Worm (Caenorhabditis elegans) whole organism, L4 larva: Measurements from ENCODE around the gene F25E5.5.

Experiments used
- D1046.2 ChIP-seq: fragments of 200-800 bp; sonication (Bioruptor generic); IDR thresholded peaks from 2 replicates; pipeline ENCODE4 v1.3.6; 2022; ENCODE audit warnings: missing genetic modification characterization, missing compliant biosample characterization
- ZK546.5 ChIP-seq, 2 experiments: sonication (generic microtip); optimal IDR thresholded peaks; 2 replicates each; lab custom pipeline; 2017; ENCODE audit warnings: missing biosample characterization in 2 of 2, missing genetic modification characterization in 2 of 2
- ceh-20 ChIP-seq: fragments of 200-800 bp; sonication (Bioruptor generic); IDR thresholded peaks from 2 replicates; pipeline ENCODE4 v1.3.6; 2022; ENCODE audit warnings: missing genetic modification reagents, missing genetic modification characterization, missing compliant biosample characterization
- ceh-28 ChIP-seq: fragments of 150-350 bp; optimal IDR thresholded peaks from 2 replicates; lab custom pipeline; 2014; ENCODE audit warnings: missing biosample characterization, missing genetic modification reagents, missing genetic modification characterization
- ces-1 ChIP-seq: fragments of 150-350 bp; sonication (generic microtip); optimal IDR thresholded peaks from 4 replicates; lab custom pipeline; 2014; ENCODE audit warnings: missing biosample characterization, missing genetic modification reagents, missing genetic modification characterization
- ctbp-1 ChIP-seq: fragments of 200-800 bp; sonication (Bioruptor generic); IDR thresholded peaks from 2 replicates; pipeline ENCODE4 v1.3.6; 2022; ENCODE audit warnings: missing genetic modification reagents, missing genetic modification characterization, missing compliant biosample characterization
- duxl-1 ChIP-seq: sonication (generic microtip); optimal IDR thresholded peaks from 2 replicates; lab custom pipeline; 2016; ENCODE audit warnings: mild to moderate bottlenecking, missing genetic modification characterization, moderate library complexity, missing compliant biosample characterization; ENCODE audit not compliant: poor library complexity
- egl-43 ChIP-seq: fragments of 200-800 bp; sonication (Bioruptor generic); IDR thresholded peaks from 2 replicates; pipeline ENCODE4 v1.3.6; 2022; ENCODE audit warnings: missing genetic modification reagents, missing genetic modification characterization, missing compliant biosample characterization
- fkh-10 ChIP-seq: fragments of 150-350 bp; optimal IDR thresholded peaks from 2 replicates; lab custom pipeline; 2014; ENCODE audit warnings: missing biosample characterization, missing genetic modification reagents, missing genetic modification characterization
- fos-1 ChIP-seq: fragments of 150-350 bp; optimal IDR thresholded peaks from 2 replicates; lab custom pipeline; 2014; ENCODE audit warnings: missing biosample characterization, missing genetic modification characterization
- hif-1 ChIP-seq, 2 experiments: sonication (generic microtip); optimal IDR thresholded peaks; 2 replicates each; lab custom pipeline; 2016 to 2017; ENCODE audit warnings: missing compliant biosample characterization in 2 of 2, missing genetic modification characterization in 2 of 2, missing genetic modification reagents in 2 of 2, missing genotype in 2 of 2, mild to moderate bottlenecking in 1 of 2
- hlh-11 ChIP-seq: fragments of 200-800 bp; sonication (Bioruptor generic); optimal IDR thresholded peaks from 2 replicates; lab custom pipeline; 2018; ENCODE audit warnings: mild to moderate bottlenecking, missing genetic modification characterization, missing compliant biosample characterization
- hlh-30 ChIP-seq: sonication (generic microtip); optimal IDR thresholded peaks from 2 replicates; lab custom pipeline; 2017; ENCODE audit warnings: antibody characterized with exemption, mild to moderate bottlenecking, missing genetic modification characterization, missing compliant biosample characterization; ENCODE audit not compliant: insufficient read depth
- hmg-1.1 ChIP-seq: fragments of 200-800 bp; sonication (Bioruptor generic); IDR thresholded peaks from 2 replicates; pipeline ENCODE4 v1.3.6; 2022; ENCODE audit warnings: missing genetic modification reagents, missing genetic modification characterization, missing compliant biosample characterization
- lin-13 ChIP-seq: fragments of 150-350 bp; optimal IDR thresholded peaks from 2 replicates; lab custom pipeline; 2014; ENCODE audit warnings: missing biosample characterization, missing genetic modification reagents, missing genetic modification characterization
- lin-15B ChIP-seq: fragments of 150-350 bp; sonication (generic microtip); optimal IDR thresholded peaks from 3 replicates; lab custom pipeline; 2014; ENCODE audit warnings: missing biosample characterization, missing genetic modification characterization
- lin-29 ChIP-seq: fragments of 200-800 bp; sonication (Bioruptor generic); IDR thresholded peaks from 2 replicates; pipeline ENCODE4 v1.3.6; 2022; ENCODE audit warnings: missing genetic modification reagents, missing genetic modification characterization, missing compliant biosample characterization
- lsy-2 ChIP-seq, 2 experiments: fragments of 150-350 bp in 1 of 2; sonication (generic microtip) in 1 of 2; optimal IDR thresholded peaks; 2 replicates each; lab custom pipeline; 2014 to 2017; ENCODE audit warnings: missing biosample characterization in 2 of 2, missing genetic modification characterization in 2 of 2
- mdl-1 ChIP-seq, 2 experiments: fragments of 150-350 bp in 1 of 2; sonication (generic microtip) in 1 of 2; optimal IDR thresholded peaks; 2 replicates each; lab custom pipeline; 2014 to 2017; ENCODE audit warnings: missing biosample characterization in 2 of 2, missing genetic modification characterization in 2 of 2
- mep-1 ChIP-seq: fragments of 150-350 bp; sonication (generic microtip); optimal IDR thresholded peaks from 3 replicates; lab custom pipeline; 2014; ENCODE audit warnings: missing biosample characterization, missing genetic modification characterization
- mes-2 ChIP-seq: sonication (generic microtip); optimal IDR thresholded peaks from 2 replicates; lab custom pipeline; 2016; ENCODE audit warnings: missing genotype, mild to moderate bottlenecking, missing genetic modification characterization, missing compliant biosample characterization; ENCODE audit not compliant: poor library complexity, severe bottlenecking
- mxl-3 ChIP-seq: fragments of 200-800 bp; sonication (Bioruptor generic); optimal IDR thresholded peaks from 2 replicates; lab custom pipeline; 2018; ENCODE audit warnings: mild to moderate bottlenecking, missing genetic modification characterization, missing compliant biosample characterization
- nhr-6 ChIP-seq: fragments of 150-350 bp; optimal IDR thresholded peaks from 2 replicates; lab custom pipeline; 2014; ENCODE audit warnings: missing biosample characterization, missing genetic modification characterization
- nhr-77 ChIP-seq: fragments of 150-350 bp; optimal IDR thresholded peaks from 2 replicates; lab custom pipeline; 2014; ENCODE audit warnings: missing biosample characterization, missing genetic modification characterization
- pha-4 ChIP-seq, 2 experiments: fragments of 150-350 bp in 1 of 2; fragments of 200-800 bp in 1 of 2; sonication (Bioruptor generic) in 1 of 2; IDR thresholded peaks in 1 of 2; optimal IDR thresholded peaks in 1 of 2; 2 replicates each; pipeline versions ENCODE4 v1.3.6 to Lab custom; 2014 to 2022; ENCODE audit warnings: missing genetic modification characterization in 2 of 2, missing genetic modification reagents in 2 of 2, missing biosample characterization in 1 of 2, missing compliant biosample characterization in 1 of 2
- rbr-2 ChIP-seq: sonication (generic microtip); optimal IDR thresholded peaks from 2 replicates; lab custom pipeline; 2016; ENCODE audit warnings: missing genotype, missing genetic modification characterization, missing compliant biosample characterization
- saeg-2 ChIP-seq: fragments of 200-800 bp; sonication (Bioruptor generic); IDR thresholded peaks from 2 replicates; pipeline ENCODE4 v1.3.6; 2022; ENCODE audit warnings: missing genetic modification reagents, missing genetic modification characterization, missing compliant biosample characterization
- set-16 ChIP-seq: fragments of 200-800 bp; sonication (Bioruptor generic); IDR thresholded peaks from 2 replicates; pipeline ENCODE4 v1.3.6; 2022; ENCODE audit warnings: missing genetic modification reagents, missing genetic modification characterization, missing compliant biosample characterization
- skn-1 ChIP-seq: fragments of 150-350 bp; optimal IDR thresholded peaks from 2 replicates; lab custom pipeline; 2014; ENCODE audit warnings: missing biosample characterization, missing genetic modification characterization
- snpc-1.2 ChIP-seq: fragments of 200-800 bp; sonication (Bioruptor generic); IDR thresholded peaks from 2 replicates; pipeline ENCODE4 v1.3.6; 2022; ENCODE audit warnings: missing genetic modification reagents, missing genetic modification characterization, missing compliant biosample characterization
- tra-1 ChIP-seq: fragments of 200-800 bp; sonication (Bioruptor generic); IDR thresholded peaks from 2 replicates; pipeline ENCODE4 v1.3.6; 2022; ENCODE audit warnings: missing genetic modification reagents, missing genetic modification characterization, missing compliant biosample characterization
- unc-62 ChIP-seq, 3 experiments: fragments of 150-350 bp in 1 of 3; sonication (generic microtip); optimal IDR thresholded peaks in 2 of 3; peaks in 1 of 3; 1 replicate in 1 of 3; 2 replicates in 2 of 3; lab custom pipeline; 2014 to 2017; ENCODE audit warnings: missing biosample characterization in 3 of 3, missing genetic modification characterization in 3 of 3, missing genetic modification reagents in 3 of 3, missing genotype in 1 of 3
- vab-7 ChIP-seq: fragments of 200-800 bp; sonication (Bioruptor generic); IDR thresholded peaks from 2 replicates; pipeline ENCODE4 v1.3.6; 2022; ENCODE audit warnings: missing genetic modification reagents, missing genetic modification characterization, missing compliant biosample characterization
- zfp-3 ChIP-seq: fragments of 200-800 bp; sonication (Bioruptor generic); conservative IDR thresholded peaks from 2 replicates; pipeline ENCODE4 v1.3.6; 2022; ENCODE audit warnings: missing genetic modification reagents, missing genetic modification characterization, missing compliant biosample characterization
- ztf-7 ChIP-seq: fragments of 150-350 bp; optimal IDR thresholded peaks from 2 replicates; lab custom pipeline; 2014; ENCODE audit warnings: missing biosample characterization, missing genetic modification characterization

F25E5.5 gene

ce11 chrV:7437538-7437937 is 9.5 kb upstream of the F25E5.5 start, which contains the start of gene F25E5.9:
F25E5.9 (minus strand) TSS chrV:7437919.
- TF ChIP-seq mdl-1 (tag; optimal IDR thresholded peaks at IDR 0.05; lab: Kevin White, UChicago) = peak in 1 of 2 experiments; percentile 22
- TF ChIP-seq rbr-2 = peak; percentile 28
- TF ChIP-seq mxl-3 (GFP tag; lab: Kevin White, UChicago) = peak; percentile 16
- peak; percentile 61 for TF ChIP-seq ctbp-1 (GFP tag; lab: Robert Waterston, UW)
- no peak for TF ChIP-seq lin-13 (GFP tag; lab: Kevin White, UChicago)
- TF ChIP-seq ces-1 (GFP tag; lab: Kevin White, UChicago) = no peak
- peak in 1 of 2 experiments; percentile 3 for TF ChIP-seq hif-1 (tag; optimal IDR thresholded peaks at IDR 0.05; lab: Kevin White, UChicago)
- TF ChIP-seq nhr-6 (tag; lab: Kevin White, UChicago) = peak; percentile 2
- TF ChIP-seq duxl-1 (tag; lab: Kevin White, UChicago) = peak; percentile 48
- TF ChIP-seq vab-7 = 0 out of 2 replicates have a peak, but pooled peaks have one; percentile 6
- 0 out of 2 replicates have a peak, but pooled peaks have one; percentile 40 for TF ChIP-seq D1046.2 (GFP tag; lab: Robert Waterston, UW)
- TF ChIP-seq nhr-77 = no peak
- no peak for TF ChIP-seq ceh-28 (tag; lab: Kevin White, UChicago)
- peak; percentile 23 for TF ChIP-seq mes-2
- 0 out of 2 replicates have a peak, but pooled peaks have one; percentile 11 for TF ChIP-seq tra-1 (GFP tag; lab: Robert Waterston, UW)
- TF ChIP-seq hlh-30 (tag; lab: Kevin White, UChicago) = peak; percentile 20
- TF ChIP-seq lsy-2 (tag; optimal IDR thresholded peaks at IDR 0.05; lab: Kevin White, UChicago) = peak in 1 of 2 experiments; percentile 16
- no peak for TF ChIP-seq lin-15B (tag; lab: Kevin White, UChicago)
- TF ChIP-seq saeg-2 (GFP tag; lab: Robert Waterston, UW) = 0 out of 2 replicates have a peak, but pooled peaks have one; percentile 34
- TF ChIP-seq set-16 (GFP tag; lab: Robert Waterston, UW) = 0 out of 2 replicates have a peak, but pooled peaks have one; percentile 12
- peak; percentile 67 for TF ChIP-seq hmg-1.1 (GFP tag; lab: Robert Waterston, UW)
- peak; percentile 72; the same call in 1 of the 2 replicates for TF ChIP-seq egl-43 (GFP tag; lab: Robert Waterston, UW)
- peak in 1 of 2 experiments; percentile 33 for TF ChIP-seq unc-62 (GFP tag; optimal IDR thresholded peaks at IDR 0.05 in 1 of 2; lab: Kevin White, UChicago)
- TF ChIP-seq unc-62 (tag; optimal IDR thresholded peaks at IDR 0.05; lab: Kevin White, UChicago) = no peak
- TF ChIP-seq fkh-10 (GFP tag; lab: Kevin White, UChicago) = peak; percentile 29
- peak; percentile 7 for TF ChIP-seq hlh-11 (tag; lab: Kevin White, UChicago)
- TF ChIP-seq, all 104 proteins: peak for 20

ce11 chrV:7437985-7438384 is 9.1 kb upstream of the F25E5.5 start, which contains the start of gene F25E5.16:
F25E5.16 (plus strand) TSS chrV:7438285.
- TF ChIP-seq skn-1 (tag; lab: Kevin White, UChicago) (no peak), ztf-7 (tag; lab: Kevin White, UChicago) (no peak), zfp-3 (GFP tag; lab: Robert Waterston, UW) (no peak), snpc-1.2 (no peak), pha-4 (GFP tag; IDR thresholded peaks at IDR 0.05; lab: Robert Waterston, UW) (no peak), pha-4 (tag; optimal IDR thresholded peaks at IDR 0.05; lab: Kevin White, UChicago) (no peak)
- TF ChIP-seq, all 104 proteins: peak for 0

- TF ChIP-seq ceh-20 (GFP tag; lab: Robert Waterston, UW) = no peak
- TF ChIP-seq lin-29 (GFP tag; lab: Robert Waterston, UW) = no peak
- TF ChIP-seq mep-1 (tag; lab: Kevin White, UChicago) = no peak
- TF ChIP-seq ZK546.5 (tag; optimal IDR thresholded peaks at IDR 0.05; lab: Kevin White, UChicago) = no peak
- TF ChIP-seq fos-1 (tag; lab: Kevin White, UChicago) = no peak
- TF ChIP-seq, all 104 proteins: peak for 0
Measured at ce11 chrV:7439807-7440206, 7.3 kb upstream of the F25E5.5 start, which contains the start of gene try-13. try-13 (plus strand) TSS chrV:7440107.
